Fruit fly (Drosophila melanogaster): ENCODE results near the gene Kap-alpha1.

The Kap-alpha1 gene

dm6 chr3L:19794203-19794802 lies 12.7 kb upstream of the Kap-alpha1 start (continued):
- TF ChIP-seq kni (GFP tag; optimal IDR thresholded peaks at IDR 0.05) (peak; percentile 5), knrl (GFP tag; IDR thresholded peaks at IDR 0.05; ENCODE audit: partially characterized antibody) (no peak), fd102C (GFP tag; optimal IDR thresholded peaks at IDR 0.05) (no peak), grn (GFP tag; optimal IDR thresholded peaks at IDR 0.05) (peak; percentile 57), CG17802 (tag; optimal IDR thresholded peaks at IDR 0.05) (peak; percentile 44), al (GFP tag; IDR thresholded peaks at IDR 0.05) (peak; percentile 62), CG9609 (GFP tag; optimal IDR thresholded peaks at IDR 0.05) (peak; percentile 69), Eip74EF (GFP tag; optimal IDR thresholded peaks at IDR 0.05) (peak in 1 of 2 experiments; percentile 90), chm (GFP tag; IDR thresholded peaks at IDR 0.05) (peak; percentile 51; the same call in 1 of the 2 replicates), Dfd (GFP tag; optimal IDR thresholded peaks at IDR 0.05) (no peak), CG42726 (GFP tag; IDR thresholded peaks at IDR 0.05; ENCODE audit: partially characterized antibody) (no peak), kay (GFP tag; optimal IDR thresholded peaks at IDR 0.05) (peak; percentile 87), Hsf (GFP tag; optimal IDR thresholded peaks at IDR 0.05) (peak; percentile 81), Dref (GFP tag; IDR thresholded peaks at IDR 0.05) (no peak; the same call in 1 of the 2 replicates), Blimp-1 (GFP tag; optimal IDR thresholded peaks at IDR 0.05) (peak; percentile 74), sim (GFP tag; IDR thresholded peaks at IDR 0.05) (peak; percentile 56; the same call in 1 of the 2 replicates), so (GFP tag; IDR thresholded peaks at IDR 0.05) (peak; percentile 67), cwo (GFP tag; optimal IDR thresholded peaks at IDR 0.05) (peak; percentile 88), Oaz (GFP tag; IDR thresholded peaks at IDR 0.05) (no peak; the same call in 1 of the 2 replicates), Dip3 (GFP tag; optimal IDR thresholded peaks at IDR 0.05) (peak; percentile 63), Sin3A (optimal IDR thresholded peaks at IDR 0.05) (no peak), Camta (GFP tag; optimal IDR thresholded peaks at IDR 0.05) (peak; percentile 76), bsh (GFP tag; optimal IDR thresholded peaks at IDR 0.05) (peak; percentile 74 to 93), nom (GFP tag; optimal IDR thresholded peaks at IDR 0.05) (peak; percentile 78), Jarid2 (GFP tag; optimal IDR thresholded peaks at IDR 0.05) (peak; percentile 61), CG12219 (GFP tag; optimal IDR thresholded peaks at IDR 0.05) (peak; percentile 81)

- TF ChIP-seq CG2116 (GFP tag; optimal IDR thresholded peaks at IDR 0.05) (no peak), ro (GFP tag; IDR thresholded peaks at IDR 0.05) (no peak), D19B (GFP tag; optimal IDR thresholded peaks at IDR 0.05) (no peak), CG12155 (GFP tag; optimal IDR thresholded peaks at IDR 0.05) (no peak), salm (tag; optimal IDR thresholded peaks at IDR 0.05) (no peak), bbx (GFP tag; IDR thresholded peaks at IDR 0.05; ENCODE audit: partially characterized antibody) (no peak)
These were observed 8.1 kb upstream of the Kap-alpha1 start, which contains the start of gene Ir76a for dm6 chr3L:19798978-19799377. Gene Ir76a (plus strand): TSS chr3L:19799278.

- TF ChIP-seq bcd (GFP tag; optimal IDR thresholded peaks at IDR 0.05): no peak
- no peak for TF ChIP-seq dmrt11E (tag; optimal IDR thresholded peaks at IDR 0.05)
- peak in 1 of 2 experiments; percentile 72 for TF ChIP-seq crp (GFP tag; optimal IDR thresholded peaks at IDR 0.05)
- no peak for TF ChIP-seq her (GFP tag; optimal IDR thresholded peaks at IDR 0.05)
- peak; percentile 50; the same call in 1 of the 3 replicates for TF ChIP-seq Opbp (GFP tag; IDR thresholded peaks at IDR 0.05; ENCODE audit: partially characterized antibody)
- 0 out of 3 replicates have a peak, but pooled peaks have one; percentile 9 for TF ChIP-seq mld (GFP tag; IDR thresholded peaks at IDR 0.05; ENCODE audit: partially characterized antibody)
- peak; percentile 27; the same call in 1 of the 2 replicates for TF ChIP-seq bbx (GFP tag; IDR thresholded peaks at IDR 0.05; ENCODE audit: partially characterized antibody)
- no peak for TF ChIP-seq al (GFP tag; IDR thresholded peaks at IDR 0.05)
- peak; percentile 42; the same call in 1 of the 2 replicates for TF ChIP-seq Bgb (GFP tag; IDR thresholded peaks at IDR 0.05; ENCODE audit: partially characterized antibody)
- TF ChIP-seq Ets65A (GFP tag): peak; percentile 21
- TF ChIP-seq Dll (GFP tag; IDR thresholded peaks at IDR 0.05; ENCODE audit: partially characterized antibody): peak; percentile 78
- TF ChIP-seq pzg (GFP tag; optimal IDR thresholded peaks at IDR 0.05): peak; percentile 7
- TF ChIP-seq MBD-R2 (GFP tag; IDR thresholded peaks at IDR 0.05): peak; percentile 66
- TF ChIP-seq CG7963 (GFP tag; IDR thresholded peaks at IDR 0.05; ENCODE audit: partially characterized antibody): 0 out of 3 replicates have a peak, but pooled peaks have one; percentile 21
- TF ChIP-seq Dref (GFP tag; IDR thresholded peaks at IDR 0.05): peak; percentile 56
- peak; percentile 63; the same call in 1 of the 2 replicates for TF ChIP-seq sna (GFP tag; IDR thresholded peaks at IDR 0.05; ENCODE audit: partially characterized antibody)
- no peak for TF ChIP-seq CG17328 (GFP tag; IDR thresholded peaks at IDR 0.05)
These were observed 5.9 kb upstream of the Kap-alpha1 start, which contains the start of gene CG14102 for dm6 chr3L:19801105-19801504. Gene CG14102 (minus strand): TSS chr3L:19801291.

All from whole organism, embryonic.